Worm (Caenorhabditis elegans) whole organism, mixed stage, embryonic: ENCODE results near the gene flap-1.

ENCODE experiments used
- ceh-83 ChIP-seq: fragments of 200-800 bp; sonication (Bioruptor generic); optimal IDR thresholded peaks from 2 replicates; lab custom pipeline; 2018; ENCODE audit warnings: mild to moderate bottlenecking, missing genetic modification characterization, missing compliant biosample characterization
- drap-1 ChIP-seq: fragments of 200-800 bp; sonication (Bioruptor generic); optimal IDR thresholded peaks from 3 replicates; lab custom pipeline; 2018; ENCODE audit warnings: mild to moderate bottlenecking, missing genetic modification characterization, missing compliant biosample characterization
- lin-32 ChIP-seq: fragments of 200-800 bp; sonication (Bioruptor generic); optimal IDR thresholded peaks from 2 replicates; lab custom pipeline; 2018; ENCODE audit warnings: mild to moderate bottlenecking, missing genetic modification characterization, missing compliant biosample characterization
- lsy-2 ChIP-seq: fragments of 150-350 bp; optimal IDR thresholded peaks from 2 replicates; lab custom pipeline; 2014; ENCODE audit warnings: missing biosample characterization, missing genetic modification characterization
- nhr-237 ChIP-seq: fragments of 150-350 bp; optimal IDR thresholded peaks from 2 replicates; lab custom pipeline; 2014; ENCODE audit warnings: missing biosample characterization, missing genetic modification characterization
- nhr-76 ChIP-seq: sonication (generic microtip); optimal IDR thresholded peaks from 2 replicates; lab custom pipeline; 2017; ENCODE audit warnings: missing biosample characterization, missing genetic modification characterization
- pha-4 ChIP-seq: fragments of 150-350 bp; optimal IDR thresholded peaks from 2 replicates; lab custom pipeline; 2018; ENCODE audit warnings: missing biosample characterization, missing genetic modification reagents, missing genetic modification characterization
- unc-62 ChIP-seq: fragments of 150-350 bp; optimal IDR thresholded peaks from 2 replicates; lab custom pipeline; 2014; ENCODE audit warnings: missing biosample characterization, missing genetic modification reagents, missing genetic modification characterization

DNA sequence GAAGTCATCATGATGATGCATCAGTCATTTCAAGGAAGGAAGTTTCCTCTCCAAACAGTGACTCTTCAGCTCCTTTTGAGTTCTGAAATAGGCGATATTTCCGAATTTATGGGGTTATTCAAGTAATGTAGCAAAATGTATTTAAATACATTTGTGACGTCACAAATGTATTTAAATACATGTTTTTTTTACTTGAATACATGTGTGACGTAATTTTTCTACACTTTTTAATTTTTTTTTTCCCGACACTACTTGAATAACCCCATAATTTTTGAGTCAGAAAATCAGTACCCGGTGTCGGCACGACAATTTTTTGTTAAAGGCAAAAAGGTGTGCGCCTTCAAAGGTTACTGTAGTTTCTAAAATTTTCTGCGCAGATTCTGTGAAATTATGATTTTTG lies 46.3 kb upstream of the flap-1 start:
- TF ChIP-seq pha-4 (no peak), lin-32 (no peak), unc-62 (GFP tag; lab: Kevin White, UChicago) (no peak), nhr-76 (tag; lab: Kevin White, UChicago) (no peak), lsy-2 (tag; lab: Kevin White, UChicago) (no peak), nhr-237 (tag; lab: Kevin White, UChicago) (no peak), ceh-83 (GFP tag; lab: Kevin White, UChicago) (no peak), drap-1 (GFP tag; lab: Kevin White, UChicago) (no peak)
